Worm (Caenorhabditis elegans): ENCODE measurements around the gene H10D18.5.
A peak's percentile ranks its signal among the peaks of the same experiment; 100 is the strongest.

The H10D18.5 gene

ce11 chrV:3847268-3847667 lies 15.8 kb upstream of the H10D18.5 start, which contains the start of gene nhr-185:
Gene nhr-185, minus strand, starts transcription at chrV:3847368.
- TF ChIP-seq unc-3 (GFP tag; conservative IDR thresholded peaks at IDR 0.05) (no peak), unc-3 (tag; optimal IDR thresholded peaks at IDR 0.05) (no peak), lim-6 (tag; optimal IDR thresholded peaks at IDR 0.05) (no peak), pat-9 (tag; optimal IDR thresholded peaks at IDR 0.05) (no peak), sox-2 (GFP tag; IDR thresholded peaks at IDR 0.05) (no peak), hlh-30 (tag; optimal IDR thresholded peaks at IDR 0.05; ENCODE audit: insufficient read depth) (no peak), ceh-2 (tag; optimal IDR thresholded peaks at IDR 0.05) (no peak), npax-4 (tag; optimal IDR thresholded peaks at IDR 0.05) (no peak), fax-1 (tag; optimal IDR thresholded peaks at IDR 0.05) (no peak), Y22D7AL.16 (tag; optimal IDR thresholded peaks at IDR 0.05) (no peak), fkh-6 (tag; optimal IDR thresholded peaks at IDR 0.05) (no peak), K02D7.2 (tag; optimal IDR thresholded peaks at IDR 0.05) (no peak), rnt-1 (tag; optimal IDR thresholded peaks at IDR 0.05) (no peak), ets-4 (tag; optimal IDR thresholded peaks at IDR 0.05) (no peak), hlh-8 (tag; optimal IDR thresholded peaks at IDR 0.05) (no peak), sox-4 (tag; optimal IDR thresholded peaks at IDR 0.05) (no peak), tbx-7 (tag; optimal IDR thresholded peaks at IDR 0.05) (no peak), elt-4 (tag; optimal IDR thresholded peaks at IDR 0.05) (no peak), sdc-2 (tag; optimal IDR thresholded peaks at IDR 0.05) (no peak), mec-3 (tag; optimal IDR thresholded peaks at IDR 0.05; ENCODE audit: borderline replicate concordance) (no peak)

ce11 chrV:3843926-3844325 lies 12.4 kb upstream of the H10D18.5 start, which contains the start of gene ugt-32:
Gene ugt-32, minus strand, starts transcription at chrV:3844007.
- TF ChIP-seq unc-55 (GFP tag; optimal IDR thresholded peaks at IDR 0.05) = no peak
- no peak for TF ChIP-seq pqm-1 (tag; optimal IDR thresholded peaks at IDR 0.05)
- no peak for TF ChIP-seq rnt-1 (tag; optimal IDR thresholded peaks at IDR 0.05)
- no peak for TF ChIP-seq F13H6.1 (tag; optimal IDR thresholded peaks at IDR 0.05)
- TF ChIP-seq ahr-1 (tag; optimal IDR thresholded peaks at IDR 0.05) = no peak
- no peak for TF ChIP-seq ceh-19 (GFP tag; optimal IDR thresholded peaks at IDR 0.05)
- no peak for TF ChIP-seq ceh-14 (tag; optimal IDR thresholded peaks at IDR 0.05)
- no peak for TF ChIP-seq ceh-30 (tag; optimal IDR thresholded peaks at IDR 0.05)
- no peak for TF ChIP-seq dve-1 (tag; optimal IDR thresholded peaks at IDR 0.05)

ce11 chrV:3841462-3841861 lies 9.9 kb upstream of the H10D18.5 start:
- no peak for TF ChIP-seq T23F11.4 (GFP tag; optimal IDR thresholded peaks at IDR 0.05)
- no peak for TF ChIP-seq rnt-1 (tag; optimal IDR thresholded peaks at IDR 0.05)
- TF ChIP-seq nhr-11 (tag; optimal IDR thresholded peaks at IDR 0.05) = no peak
- TF ChIP-seq Y22D7AL.16 (tag; optimal IDR thresholded peaks at IDR 0.05) = no peak
- no peak for TF ChIP-seq ceh-2 (tag; optimal IDR thresholded peaks at IDR 0.05)
- TF ChIP-seq ceh-30 (tag; optimal IDR thresholded peaks at IDR 0.05) = no peak

ce11 chrV:3832661-3833060 lies 1.1 kb upstream of the H10D18.5 start:
- TF ChIP-seq nfya-1 (tag; optimal IDR thresholded peaks at IDR 0.05) (peak; percentile 78), hlh-8 (tag; optimal IDR thresholded peaks at IDR 0.05) (no peak)

- TF ChIP-seq ceh-14 (tag; optimal IDR thresholded peaks at IDR 0.05) (no peak), ceh-48 (tag; optimal IDR thresholded peaks at IDR 0.05) (no peak), ceh-45 (GFP tag; IDR thresholded peaks at IDR 0.05) (no peak), elt-4 (tag; optimal IDR thresholded peaks at IDR 0.05) (no peak), hlh-6 (tag; optimal IDR thresholded peaks at IDR 0.05) (no peak), fkh-10 (GFP tag; optimal IDR thresholded peaks at IDR 0.05) (no peak), rnt-1 (tag; optimal IDR thresholded peaks at IDR 0.05) (no peak), pros-1 (tag; optimal IDR thresholded peaks at IDR 0.05) (no peak), madf-2 (tag; optimal IDR thresholded peaks at IDR 0.05) (no peak), tbx-7 (tag; optimal IDR thresholded peaks at IDR 0.05) (no peak), npax-4 (tag; optimal IDR thresholded peaks at IDR 0.05) (no peak)
Measured at ce11 chrV:3832103-3832502, 587 bp upstream of the H10D18.5 start.

Measured in whole organism, late embryonic.